Worm (Caenorhabditis elegans): ENCODE data around the gene wrt-4.

wrt-4 gene

ce11 chrX:15784570-15784969 is 27.5 kb upstream of the wrt-4 start, which contains the start of gene Y7A5A.3:
TSS of gene Y7A5A.3 (minus strand) at chrX:15784670.
- TF ChIP-seq madf-3 (GFP tag; IDR thresholded peaks at IDR 0.05), result no peak

DNA sequence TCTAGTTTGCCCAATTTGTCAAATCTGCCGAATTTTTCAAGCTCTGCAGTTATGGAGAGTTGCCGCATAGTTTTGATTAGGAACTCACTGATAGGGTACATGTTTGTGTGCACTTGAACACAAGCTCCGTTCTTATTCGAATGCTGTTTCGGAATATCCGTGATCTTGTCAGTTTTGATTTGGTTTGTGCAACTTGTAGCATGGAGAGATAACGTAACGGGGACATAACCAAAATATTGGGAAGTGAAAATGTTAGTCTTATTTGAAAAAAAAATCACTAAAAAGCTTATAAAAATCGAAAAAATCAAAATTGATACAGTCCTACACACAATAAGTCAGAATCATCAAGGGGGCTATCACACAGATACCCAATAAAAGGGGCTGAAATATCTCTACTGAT is 25.0 kb upstream of the wrt-4 start, which contains the start of gene Y7A5A.24:
Gene Y7A5A.24, minus strand, starts transcription at position 101 of the 400 bp plus-strand sequence.
- no peak for TF ChIP-seq cebp-1 (GFP tag; IDR thresholded peaks at IDR 0.05)
- no peak for TF ChIP-seq cebp-1 (tag; optimal IDR thresholded peaks at IDR 0.05)
- TF ChIP-seq F23B12.7 (tag; optimal IDR thresholded peaks at IDR 0.05; ENCODE audit: insufficient read depth), result no peak
- TF ChIP-seq bed-2 (GFP tag; IDR thresholded peaks at IDR 0.05), result no peak
- TF ChIP-seq cebp-2 (GFP tag; IDR thresholded peaks at IDR 0.05), result no peak
- no peak for TF ChIP-seq ZK185.1 (tag; optimal IDR thresholded peaks at IDR 0.05; ENCODE audit: poor library complexity, severe bottlenecking)
- no peak for TF ChIP-seq mxl-1 (tag; optimal IDR thresholded peaks at IDR 0.05)
- TF ChIP-seq K12H6.12 (tag; optimal IDR thresholded peaks at IDR 0.05), result no peak
- no peak for TF ChIP-seq aptf-3 (GFP tag; IDR thresholded peaks at IDR 0.05)
- TF ChIP-seq madf-6 (GFP tag; IDR thresholded peaks at IDR 0.05), result no peak
- TF ChIP-seq B0261.1 (tag; optimal IDR thresholded peaks at IDR 0.05), result no peak
- no peak for TF ChIP-seq hlh-26 (GFP tag; conservative IDR thresholded peaks at IDR 0.05)
- no peak for TF ChIP-seq ccch-3 (GFP tag; optimal IDR thresholded peaks at IDR 0.05)
- no peak for TF ChIP-seq ztf-22 (GFP tag; optimal IDR thresholded peaks at IDR 0.05)
- no peak for TF ChIP-seq F57C9.4 (tag; optimal IDR thresholded peaks at IDR 0.05)

- no peak for TF ChIP-seq rcor-1 (GFP tag; IDR thresholded peaks at IDR 0.05)
- TF ChIP-seq unc-62 (GFP tag; optimal IDR thresholded peaks at IDR 0.05), result no peak
- TF ChIP-seq ekl-4 (GFP tag; IDR thresholded peaks at IDR 0.05), result no peak
- TF ChIP-seq lir-1 (GFP tag; conservative IDR thresholded peaks at IDR 0.05), result no peak
- TF ChIP-seq B0336.3 (GFP tag; IDR thresholded peaks at IDR 0.05), result 0 out of 2 replicates have a peak, but pooled peaks have one; percentile 18
- TF ChIP-seq lag-1 (GFP tag; IDR thresholded peaks at IDR 0.05), result no peak
- TF ChIP-seq F37B4.10 (GFP tag; IDR thresholded peaks at IDR 0.05), result no peak
- peak; percentile 97 to 98 for TF ChIP-seq let-607 (tag; optimal IDR thresholded peaks at IDR 0.05)
- TF ChIP-seq F23B12.7 (tag; optimal IDR thresholded peaks at IDR 0.05; ENCODE audit: insufficient read depth), result peak; percentile 66
- TF ChIP-seq bed-1 (GFP tag; IDR thresholded peaks at IDR 0.05), result no peak
- TF ChIP-seq snpc-4 (GFP tag; optimal IDR thresholded peaks at IDR 0.05), result no peak
- TF ChIP-seq snpc-4 (tag; optimal IDR thresholded peaks at IDR 0.05), result peak in 1 of 4 experiments; percentile 18
- TF ChIP-seq mxl-1 (tag; optimal IDR thresholded peaks at IDR 0.05), result no peak
- no peak for TF ChIP-seq cebp-1 (GFP tag; IDR thresholded peaks at IDR 0.05)
- TF ChIP-seq cebp-1 (tag; optimal IDR thresholded peaks at IDR 0.05), result peak; percentile 37
- TF ChIP-seq lin-40 (tag; optimal IDR thresholded peaks at IDR 0.05), result peak; percentile 24
- no peak for TF ChIP-seq aptf-3 (GFP tag; IDR thresholded peaks at IDR 0.05)
- TF ChIP-seq attf-5 (GFP tag; optimal IDR thresholded peaks at IDR 0.05), result peak; percentile 20
- no peak for TF ChIP-seq K11D2.4 (GFP tag; IDR thresholded peaks at IDR 0.05)
- no peak for TF ChIP-seq F55B11.4 (tag; optimal IDR thresholded peaks at IDR 0.05; ENCODE audit: borderline replicate concordance, insufficient read depth)
- no peak for TF ChIP-seq nhr-90 (tag; optimal IDR thresholded peaks at IDR 0.05)
- peak; percentile 19 for TF ChIP-seq madf-10 (tag; optimal IDR thresholded peaks at IDR 0.05)
- TF ChIP-seq ztf-18 (tag; optimal IDR thresholded peaks at IDR 0.05), result no peak
- no peak for TF ChIP-seq mes-4 (tag; optimal IDR thresholded peaks at IDR 0.05)
- peak; percentile 27 for TF ChIP-seq chd-7 (tag; optimal IDR thresholded peaks at IDR 0.05)
- TF ChIP-seq hlh-12 (tag; optimal IDR thresholded peaks at IDR 0.05), result no peak
- TF ChIP-seq ceh-79 (tag; optimal IDR thresholded peaks at IDR 0.05), result no peak
- no peak for TF ChIP-seq ztf-26 (tag; optimal IDR thresholded peaks at IDR 0.05)
- TF ChIP-seq nfyb-1 (GFP tag; IDR thresholded peaks at IDR 0.05), result peak; percentile 48; the same call in 1 of the 2 replicates
- TF ChIP-seq nhr-80 (tag; optimal IDR thresholded peaks at IDR 0.05), result peak; percentile 98
- TF ChIP-seq egl-44 (GFP tag; IDR thresholded peaks at IDR 0.05), result no peak
- TF ChIP-seq pbrm-1 (GFP tag; IDR thresholded peaks at IDR 0.05), result no peak
- TF ChIP-seq B0261.1 (tag; optimal IDR thresholded peaks at IDR 0.05), result no peak
- TF ChIP-seq D2030.7 (GFP tag; IDR thresholded peaks at IDR 0.05), result no peak
- no peak for TF ChIP-seq madf-6 (GFP tag; IDR thresholded peaks at IDR 0.05)
- no peak for TF ChIP-seq Y53F4B.3 (GFP tag; IDR thresholded peaks at IDR 0.05)
- TF ChIP-seq dox-1 (GFP tag; IDR thresholded peaks at IDR 0.05), result peak; percentile 50; the same call in 1 of the 2 replicates
These were observed 22.4 kb upstream of the wrt-4 start for ce11 chrX:15779503-15779902.

Measured in whole organism, young adult.